Worm (Caenorhabditis elegans) whole organism, late embryonic: Measurements from ENCODE around the gene nsph-4.3.

Experiments used
- C08G9.2 ChIP-seq: sonication (generic microtip); optimal IDR thresholded peaks from 2 replicates; lab custom pipeline; 2016; ENCODE audit warnings: mild to moderate bottlenecking, missing genetic modification characterization, moderate library complexity, missing compliant biosample characterization
- ama-1 ChIP-seq: fragments of 150-350 bp; optimal IDR thresholded peaks from 2 replicates; lab custom pipeline; 2014
- ceh-18 ChIP-seq: sonication (generic microtip); optimal IDR thresholded peaks from 2 replicates; lab custom pipeline; 2016; ENCODE audit warnings: missing genetic modification characterization, missing compliant biosample characterization
- ceh-2 ChIP-seq: sonication (generic microtip); optimal IDR thresholded peaks from 2 replicates; lab custom pipeline; 2016; ENCODE audit warnings: missing genotype, missing genetic modification characterization, missing compliant biosample characterization
- ceh-9 ChIP-seq: sonication (generic microtip); optimal IDR thresholded peaks from 2 replicates; lab custom pipeline; 2016; ENCODE audit warnings: mild to moderate bottlenecking, missing genetic modification characterization, inconsistent platforms, missing compliant biosample characterization
- dve-1 ChIP-seq: sonication (generic microtip); optimal IDR thresholded peaks from 2 replicates; lab custom pipeline; 2017; ENCODE audit warnings: antibody characterized with exemption, mild to moderate bottlenecking, missing genetic modification characterization, missing compliant biosample characterization
- odd-2 ChIP-seq: sonication (generic microtip); optimal IDR thresholded peaks from 2 replicates; lab custom pipeline; 2017; ENCODE audit warnings: antibody characterized with exemption, mild to moderate bottlenecking, missing genetic modification characterization, missing compliant biosample characterization
- pha-4 ChIP-seq: fragments of 150-350 bp; optimal IDR thresholded peaks from 2 replicates; lab custom pipeline; 2018; ENCODE audit warnings: missing biosample characterization, missing genetic modification reagents, missing genetic modification characterization
- pqm-1 ChIP-seq: sonication (generic microtip); optimal IDR thresholded peaks from 2 replicates; lab custom pipeline; 2016; ENCODE audit warnings: missing genetic modification characterization, missing compliant biosample characterization
- sdc-2 ChIP-seq: sonication (generic microtip); optimal IDR thresholded peaks from 2 replicates; lab custom pipeline; 2016; ENCODE audit warnings: missing genotype, missing genetic modification characterization, missing compliant biosample characterization
- unc-3 ChIP-seq, 2 experiments: fragments of 200-800 bp in 1 of 2; sonication (Bioruptor generic) in 1 of 2; sonication (generic microtip) in 1 of 2; conservative IDR thresholded peaks in 1 of 2; optimal IDR thresholded peaks in 1 of 2; 2 replicates each; pipeline versions ENCODE4 v1.3.6 to Lab custom; 2016 to 2022; ENCODE audit warnings: missing compliant biosample characterization in 2 of 2, missing genetic modification characterization in 2 of 2, missing genetic modification reagents in 1 of 2
- unc-55 ChIP-seq: sonication (generic microtip); optimal IDR thresholded peaks from 2 replicates; lab custom pipeline; 2017; ENCODE audit warnings: missing biosample characterization, missing genetic modification reagents, missing genetic modification characterization
- unc-86 ChIP-seq: sonication (generic microtip); optimal IDR thresholded peaks from 2 replicates; lab custom pipeline; 2016; ENCODE audit warnings: missing genetic modification characterization, missing compliant biosample characterization

DNA sequence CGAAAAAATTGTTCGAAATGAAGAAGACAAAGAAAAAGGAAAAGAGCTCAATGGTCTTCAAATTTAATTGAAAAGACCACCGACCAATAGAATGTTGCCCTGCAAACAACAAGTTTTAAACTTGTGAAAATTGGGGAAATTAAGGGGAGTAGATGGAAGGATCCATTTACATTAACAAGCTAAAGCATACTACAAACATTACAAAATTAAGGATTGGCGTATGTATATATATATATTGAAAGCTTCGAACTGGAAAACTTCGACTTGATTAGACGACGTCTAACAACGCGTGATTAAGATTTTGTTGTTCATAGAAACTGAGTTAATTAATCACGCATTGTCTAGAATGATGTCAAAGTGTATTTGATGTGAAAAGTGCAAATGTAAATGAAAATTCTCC is 20.9 kb downstream of the nsph-4.3 start, which contains the start of gene R13A5.15:
- no peak for TF ChIP-seq pha-4 (tag; lab: Kevin White, UChicago)
- TF ChIP-seq ceh-2 (tag; lab: Kevin White, UChicago): no peak
- TF ChIP-seq pqm-1 (tag; lab: Kevin White, UChicago): no peak
- no peak for TF ChIP-seq ama-1 (lab: Kevin White, UChicago)
- no peak for TF ChIP-seq dve-1
- no peak for TF ChIP-seq unc-86 (tag; lab: Kevin White, UChicago)
- no peak for TF ChIP-seq odd-2 (tag; lab: Kevin White, UChicago)
- no peak for TF ChIP-seq sdc-2
- no peak for TF ChIP-seq unc-3 (GFP tag; conservative IDR thresholded peaks at IDR 0.05; lab: Robert Waterston, UW)
- no peak for TF ChIP-seq unc-3 (tag; optimal IDR thresholded peaks at IDR 0.05; lab: Kevin White, UChicago)
- TF ChIP-seq ceh-9 (tag; lab: Kevin White, UChicago): no peak
- no peak for TF ChIP-seq C08G9.2
- no peak for TF ChIP-seq ceh-18 (tag; lab: Kevin White, UChicago)
- no peak for TF ChIP-seq unc-55 (GFP tag; lab: Kevin White, UChicago)
